Worm (Caenorhabditis elegans) whole organism, late embryonic: ENCODE results near the gene T24C12.4.

Experiments used
- C38D4.7 ChIP-seq: fragments of 200-800 bp; sonication (Bioruptor generic); optimal IDR thresholded peaks from 2 replicates; lab custom pipeline; 2018; ENCODE audit warnings: mild to moderate bottlenecking, missing genetic modification characterization, moderate library complexity, missing compliant biosample characterization
- K02D7.2 ChIP-seq: sonication (generic microtip); optimal IDR thresholded peaks from 2 replicates; lab custom pipeline; 2017; ENCODE audit warnings: mild to moderate bottlenecking, missing genetic modification characterization, missing compliant biosample characterization
- T23F11.4 ChIP-seq: fragments of 200-800 bp; sonication (Bioruptor generic); optimal IDR thresholded peaks from 2 replicates; lab custom pipeline; 2018; ENCODE audit warnings: mild to moderate bottlenecking, missing genetic modification characterization, missing compliant biosample characterization
- Y22D7AL.16 ChIP-seq: sonication (generic microtip); optimal IDR thresholded peaks from 2 replicates; lab custom pipeline; 2016; ENCODE audit warnings: missing genetic modification characterization, missing compliant biosample characterization
- ahr-1 ChIP-seq: sonication (generic microtip); optimal IDR thresholded peaks from 2 replicates; lab custom pipeline; 2016; ENCODE audit warnings: missing genetic modification characterization, missing compliant biosample characterization
- ama-1 ChIP-seq: fragments of 150-350 bp; optimal IDR thresholded peaks from 2 replicates; lab custom pipeline; 2014
- ceh-14 ChIP-seq: sonication (generic microtip); optimal IDR thresholded peaks from 2 replicates; lab custom pipeline; 2016; ENCODE audit warnings: missing genotype, missing genetic modification characterization, missing compliant biosample characterization
- ceh-18 ChIP-seq: sonication (generic microtip); optimal IDR thresholded peaks from 2 replicates; lab custom pipeline; 2016; ENCODE audit warnings: missing genetic modification characterization, missing compliant biosample characterization
- ceh-19 ChIP-seq: fragments of 200-800 bp; sonication (Bioruptor generic); optimal IDR thresholded peaks from 2 replicates; lab custom pipeline; 2018; ENCODE audit warnings: mild to moderate bottlenecking, missing genetic modification characterization, missing compliant biosample characterization
- ceh-2 ChIP-seq: sonication (generic microtip); optimal IDR thresholded peaks from 2 replicates; lab custom pipeline; 2016; ENCODE audit warnings: missing genotype, missing genetic modification characterization, missing compliant biosample characterization
- ceh-24 ChIP-seq: sonication (generic microtip); optimal IDR thresholded peaks from 2 replicates; lab custom pipeline; 2016; ENCODE audit warnings: mild to moderate bottlenecking, missing genetic modification characterization, missing compliant biosample characterization
- ceh-30 ChIP-seq: fragments of 150-350 bp; optimal IDR thresholded peaks from 2 replicates; lab custom pipeline; 2014; ENCODE audit warnings: missing biosample characterization, missing genetic modification characterization
- ceh-31 ChIP-seq: sonication (generic microtip); optimal IDR thresholded peaks from 2 replicates; lab custom pipeline; 2016; ENCODE audit warnings: missing genetic modification characterization, missing compliant biosample characterization
- ceh-34 ChIP-seq: sonication (generic microtip); optimal IDR thresholded peaks from 2 replicates; lab custom pipeline; 2016; ENCODE audit warnings: mild to moderate bottlenecking, missing genetic modification characterization, missing compliant biosample characterization
- ceh-45 ChIP-seq: fragments of 200-800 bp; sonication (Bioruptor generic); IDR thresholded peaks from 2 replicates; pipeline ENCODE4 v1.3.6; 2022; ENCODE audit warnings: missing genetic modification reagents, missing genetic modification characterization, missing compliant biosample characterization
- ceh-48 ChIP-seq: sonication (generic microtip); optimal IDR thresholded peaks from 2 replicates; lab custom pipeline; 2016; ENCODE audit warnings: missing genetic modification characterization, inconsistent platforms, missing compliant biosample characterization
- ceh-6 ChIP-seq: fragments of 200-800 bp; sonication (Bioruptor generic); optimal IDR thresholded peaks from 2 replicates; lab custom pipeline; 2018; ENCODE audit warnings: mild to moderate bottlenecking, missing genetic modification characterization, missing compliant biosample characterization
- ceh-9 ChIP-seq: sonication (generic microtip); optimal IDR thresholded peaks from 2 replicates; lab custom pipeline; 2016; ENCODE audit warnings: mild to moderate bottlenecking, missing genetic modification characterization, inconsistent platforms, missing compliant biosample characterization
- che-1 ChIP-seq: sonication (generic microtip); optimal IDR thresholded peaks from 2 replicates; lab custom pipeline; 2016; ENCODE audit warnings: mild to moderate bottlenecking, missing genetic modification characterization, missing compliant biosample characterization
- dve-1 ChIP-seq: sonication (generic microtip); optimal IDR thresholded peaks from 2 replicates; lab custom pipeline; 2017; ENCODE audit warnings: antibody characterized with exemption, mild to moderate bottlenecking, missing genetic modification characterization, missing compliant biosample characterization
- elt-4 ChIP-seq: sonication (generic microtip); optimal IDR thresholded peaks from 2 replicates; lab custom pipeline; 2016; ENCODE audit warnings: missing genetic modification characterization, missing compliant biosample characterization
- eyg-1 ChIP-seq: sonication (generic microtip); optimal IDR thresholded peaks from 2 replicates; lab custom pipeline; 2016; ENCODE audit warnings: missing genotype, missing genetic modification characterization, missing compliant biosample characterization
- fax-1 ChIP-seq: sonication (generic microtip); optimal IDR thresholded peaks from 2 replicates; lab custom pipeline; 2016; ENCODE audit warnings: missing genotype, missing genetic modification characterization, missing compliant biosample characterization
- fkh-6 ChIP-seq: sonication (generic microtip); optimal IDR thresholded peaks from 2 replicates; lab custom pipeline; 2016; ENCODE audit warnings: missing genetic modification characterization, missing compliant biosample characterization
- gmeb-2 ChIP-seq: sonication (generic microtip); optimal IDR thresholded peaks from 2 replicates; lab custom pipeline; 2016; ENCODE audit warnings: missing genetic modification characterization, inconsistent platforms, missing compliant biosample characterization
- hlh-13 ChIP-seq: fragments of 200-800 bp; sonication (Bioruptor generic); optimal IDR thresholded peaks from 2 replicates; lab custom pipeline; 2018; ENCODE audit warnings: mild to moderate bottlenecking, missing genetic modification characterization, missing compliant biosample characterization
- hlh-15 ChIP-seq: sonication (generic microtip); optimal IDR thresholded peaks from 2 replicates; lab custom pipeline; 2016; ENCODE audit warnings: missing genetic modification characterization, missing compliant biosample characterization
- hlh-6 ChIP-seq: sonication (generic microtip); optimal IDR thresholded peaks from 2 replicates; lab custom pipeline; 2016; ENCODE audit warnings: missing genotype, missing genetic modification characterization, missing compliant biosample characterization
- hlh-8 ChIP-seq: sonication (generic microtip); optimal IDR thresholded peaks from 2 replicates; lab custom pipeline; 2016; ENCODE audit warnings: missing genotype, missing genetic modification characterization, missing compliant biosample characterization
- lin-11 ChIP-seq: fragments of 200-800 bp; sonication (Bioruptor generic); optimal IDR thresholded peaks from 2 replicates; lab custom pipeline; 2018; ENCODE audit warnings: mild to moderate bottlenecking, missing genetic modification characterization, missing compliant biosample characterization
- madf-2 ChIP-seq: sonication (generic microtip); optimal IDR thresholded peaks from 2 replicates; lab custom pipeline; 2017; ENCODE audit warnings: missing genetic modification characterization, missing compliant biosample characterization
- mec-3 ChIP-seq: sonication (generic microtip); optimal IDR thresholded peaks from 2 replicates; lab custom pipeline; 2016; ENCODE audit warnings: borderline replicate concordance, missing genetic modification characterization, missing compliant biosample characterization
- nhr-11 ChIP-seq: fragments of 150-350 bp; optimal IDR thresholded peaks from 2 replicates; lab custom pipeline; 2014; ENCODE audit warnings: missing biosample characterization, missing genetic modification characterization
- nhr-232 ChIP-seq: sonication (generic microtip); optimal IDR thresholded peaks from 2 replicates; lab custom pipeline; 2016; ENCODE audit warnings: missing genetic modification characterization, missing compliant biosample characterization
- npax-4 ChIP-seq: sonication (generic microtip); optimal IDR thresholded peaks from 2 replicates; lab custom pipeline; 2016; ENCODE audit warnings: missing genetic modification characterization, missing compliant biosample characterization
- odd-2 ChIP-seq: sonication (generic microtip); optimal IDR thresholded peaks from 2 replicates; lab custom pipeline; 2017; ENCODE audit warnings: antibody characterized with exemption, mild to moderate bottlenecking, missing genetic modification characterization, missing compliant biosample characterization
- pat-9 ChIP-seq: fragments of 200-800 bp; sonication (Bioruptor generic); optimal IDR thresholded peaks from 2 replicates; lab custom pipeline; 2018; ENCODE audit warnings: mild to moderate bottlenecking, missing genetic modification characterization, moderate library complexity, missing compliant biosample characterization
- pha-4 ChIP-seq: fragments of 150-350 bp; optimal IDR thresholded peaks from 2 replicates; lab custom pipeline; 2018; ENCODE audit warnings: missing biosample characterization, missing genetic modification reagents, missing genetic modification characterization
- pqm-1 ChIP-seq: sonication (generic microtip); optimal IDR thresholded peaks from 2 replicates; lab custom pipeline; 2016; ENCODE audit warnings: missing genetic modification characterization, missing compliant biosample characterization
- pros-1 ChIP-seq: fragments of 150-350 bp; optimal IDR thresholded peaks from 2 replicates; lab custom pipeline; 2014; ENCODE audit warnings: missing biosample characterization, missing genetic modification reagents, missing genetic modification characterization
- ref-2 ChIP-seq: sonication (generic microtip); optimal IDR thresholded peaks from 2 replicates; lab custom pipeline; 2016; ENCODE audit warnings: missing genetic modification characterization, missing compliant biosample characterization
- sdc-2 ChIP-seq: sonication (generic microtip); optimal IDR thresholded peaks from 2 replicates; lab custom pipeline; 2016; ENCODE audit warnings: missing genotype, missing genetic modification characterization, missing compliant biosample characterization
- sox-4 ChIP-seq: sonication (generic microtip); optimal IDR thresholded peaks from 2 replicates; lab custom pipeline; 2017; ENCODE audit warnings: mild to moderate bottlenecking, missing genetic modification characterization, inconsistent platforms, missing compliant biosample characterization
- syd-9 ChIP-seq: sonication (generic microtip); optimal IDR thresholded peaks from 2 replicates; lab custom pipeline; 2016; ENCODE audit warnings: mild to moderate bottlenecking, missing genetic modification characterization, moderate library complexity, missing compliant biosample characterization
- tbx-2 ChIP-seq: sonication (generic microtip); optimal IDR thresholded peaks from 2 replicates; lab custom pipeline; 2016; ENCODE audit warnings: missing genetic modification characterization, missing compliant biosample characterization
- ttx-3 ChIP-seq: sonication (generic microtip); optimal IDR thresholded peaks from 2 replicates; lab custom pipeline; 2016; ENCODE audit warnings: missing genetic modification reagents, missing genetic modification characterization, missing compliant biosample characterization
- unc-55 ChIP-seq: sonication (generic microtip); optimal IDR thresholded peaks from 2 replicates; lab custom pipeline; 2017; ENCODE audit warnings: missing biosample characterization, missing genetic modification reagents, missing genetic modification characterization
- unc-86 ChIP-seq: sonication (generic microtip); optimal IDR thresholded peaks from 2 replicates; lab custom pipeline; 2016; ENCODE audit warnings: missing genetic modification characterization, missing compliant biosample characterization
- zip-5 ChIP-seq: sonication (generic microtip); optimal IDR thresholded peaks from 2 replicates; lab custom pipeline; 2016; ENCODE audit warnings: missing genetic modification characterization, missing compliant biosample characterization

Gene T24C12.4

ce11 chrX:2204963-2205362 lies at the start of gene T24C12.4:
TSS of gene T24C12.4 (minus strand) at chrX:2205063.
- no peak for TF ChIP-seq odd-2 (tag; lab: Kevin White, UChicago)
- no peak for TF ChIP-seq hlh-6 (tag; lab: Kevin White, UChicago)
- TF ChIP-seq ama-1 (lab: Kevin White, UChicago) = no peak
- TF ChIP-seq ref-2 (tag; lab: Kevin White, UChicago) = no peak
- TF ChIP-seq dve-1 (tag; lab: Kevin White, UChicago) = no peak
- TF ChIP-seq nhr-11 (tag; lab: Kevin White, UChicago) = no peak
- no peak for TF ChIP-seq Y22D7AL.16 (tag; lab: Kevin White, UChicago)
- no peak for TF ChIP-seq ceh-9 (tag; lab: Kevin White, UChicago)
- TF ChIP-seq fkh-6 (tag; lab: Kevin White, UChicago) = no peak
- no peak for TF ChIP-seq ceh-2
- TF ChIP-seq ceh-24 = no peak
- TF ChIP-seq mec-3 = no peak
- TF ChIP-seq unc-86 (tag; lab: Kevin White, UChicago) = no peak
- TF ChIP-seq fax-1 (tag; lab: Kevin White, UChicago) = no peak
- no peak for TF ChIP-seq syd-9 (tag; lab: Kevin White, UChicago)
- TF ChIP-seq hlh-15 (tag; lab: Kevin White, UChicago) = no peak

DNA sequence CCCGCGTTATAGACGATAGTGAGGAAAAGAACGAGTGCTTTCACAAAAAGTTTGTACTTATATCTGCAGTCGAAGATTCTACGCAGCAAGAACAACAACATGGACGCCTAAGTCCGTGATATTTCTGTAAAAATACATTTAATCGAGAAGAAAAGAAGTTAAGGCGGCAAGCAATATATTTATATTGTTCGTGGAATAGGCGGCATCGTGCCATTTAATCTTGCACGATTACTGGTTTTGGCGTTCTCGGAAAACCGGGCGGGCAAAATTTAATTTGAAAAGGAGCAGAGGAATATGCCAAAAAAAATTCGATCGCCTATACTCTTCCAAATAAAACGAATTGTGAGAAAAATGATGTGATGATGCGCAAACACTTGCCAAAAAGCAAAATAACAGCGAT lies 42.0 kb upstream of the T24C12.4 start, which contains the start of gene AH9.1:
AH9.1 (minus strand) TSS at position 101 of the 400 bp plus-strand sequence.
- TF ChIP-seq ttx-3 (tag; lab: Kevin White, UChicago) (no peak), ceh-45 (GFP tag; lab: Robert Waterston, UW) (no peak), C38D4.7 (no peak), sox-4 (no peak), unc-86 (tag; lab: Kevin White, UChicago) (no peak)

ce11 chrX:2242568-2243185 lies 37.8 kb upstream of the T24C12.4 start, which contains the start of gene rpl-11.2:
TSS of gene rpl-11.2 (minus strand) at chrX:2242618.
- peak; percentile 78 for TF ChIP-seq ceh-31 (tag; lab: Kevin White, UChicago)
- TF ChIP-seq K02D7.2 (tag; lab: Kevin White, UChicago) = peak; percentile 24
- TF ChIP-seq madf-2 (tag; lab: Kevin White, UChicago) = peak; percentile 60
- TF ChIP-seq T23F11.4 = no peak
- peak; percentile 12 for TF ChIP-seq ttx-3 (tag; lab: Kevin White, UChicago)
- TF ChIP-seq che-1 (tag; lab: Kevin White, UChicago) = no peak
- TF ChIP-seq ceh-48 (tag; lab: Kevin White, UChicago) = peak; percentile 47
- TF ChIP-seq mec-3 = no peak
- TF ChIP-seq unc-86 (tag; lab: Kevin White, UChicago) = no peak
- no peak for TF ChIP-seq ahr-1 (tag; lab: Kevin White, UChicago)
- TF ChIP-seq hlh-13 (GFP tag; lab: Kevin White, UChicago) = no peak
- peak; percentile 71 for TF ChIP-seq sdc-2 (tag; lab: Kevin White, UChicago)
- no peak for TF ChIP-seq pat-9
- TF ChIP-seq hlh-8 (tag; lab: Kevin White, UChicago) = no peak
- peak; percentile 85 for TF ChIP-seq tbx-2
- peak; percentile 5 for TF ChIP-seq pros-1
- no peak for TF ChIP-seq ceh-6 (GFP tag; lab: Kevin White, UChicago)
- peak; percentile 85 for TF ChIP-seq ceh-18
- TF ChIP-seq ceh-19 (GFP tag; lab: Kevin White, UChicago) = no peak
- peak; percentile 85 for TF ChIP-seq ceh-34 (tag; lab: Kevin White, UChicago)
- TF ChIP-seq elt-4 (tag; lab: Kevin White, UChicago) = no peak
- no peak for TF ChIP-seq Y22D7AL.16 (tag; lab: Kevin White, UChicago)
- TF ChIP-seq ceh-9 (tag; lab: Kevin White, UChicago) = no peak
- no peak for TF ChIP-seq eyg-1
- TF ChIP-seq syd-9 (tag; lab: Kevin White, UChicago) = peak; percentile 44
- TF ChIP-seq pha-4 (tag; lab: Kevin White, UChicago) = no peak
- no peak for TF ChIP-seq ceh-14 (tag; lab: Kevin White, UChicago)
- no peak for TF ChIP-seq pqm-1 (tag; lab: Kevin White, UChicago)
- TF ChIP-seq gmeb-2 = no peak
- peak; percentile 84 for TF ChIP-seq ceh-30 (tag; lab: Kevin White, UChicago)
- TF ChIP-seq nhr-232 (tag; lab: Kevin White, UChicago) = no peak
- TF ChIP-seq npax-4 (tag; lab: Kevin White, UChicago) = no peak
- no peak for TF ChIP-seq nhr-11 (tag; lab: Kevin White, UChicago)
- TF ChIP-seq zip-5 (tag; lab: Kevin White, UChicago) = no peak
- peak; percentile 74 for TF ChIP-seq unc-55
- no peak for TF ChIP-seq C38D4.7
- no peak for TF ChIP-seq lin-11 (tag; lab: Kevin White, UChicago)
